In the genomic region with DNA sequence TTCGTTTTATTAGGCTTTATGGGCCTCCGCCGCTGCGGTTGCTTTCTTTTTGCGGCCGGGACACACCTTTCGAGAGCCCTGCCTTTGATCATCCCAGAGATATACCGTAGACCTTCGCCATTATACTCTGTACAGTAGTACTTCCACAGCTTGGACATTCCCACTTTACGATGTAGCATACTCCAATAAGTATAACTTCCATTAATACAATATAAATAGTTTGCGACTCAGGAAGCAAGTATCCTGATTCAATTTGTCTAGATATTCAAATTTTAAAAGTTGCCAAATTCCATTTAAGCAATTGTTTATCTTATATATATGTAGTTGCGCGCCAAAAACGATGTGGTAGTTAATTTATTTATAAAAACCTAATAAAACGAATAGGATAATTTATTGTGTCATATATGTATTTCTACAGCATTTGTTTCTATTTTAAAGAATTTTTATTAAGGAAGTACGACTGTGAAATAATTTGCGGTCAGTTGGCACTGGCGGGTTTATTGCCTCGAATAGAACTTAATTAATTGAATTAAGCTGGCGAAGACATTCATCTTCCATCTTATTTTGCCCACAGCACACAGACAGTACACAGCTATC, we compare ENCODE assay signal across 3 fruit fly cellular contexts.
TF ChIP-seq lines count a peak whose summit lies in the region.

No protein-coding gene starts in this region.

- no peak for TF ChIP-seq CTCF in whole organism, embryonic (GFP tag; optimal IDR thresholded peaks at IDR 0.05; lab: Kevin White, UChicago)

TF ChIP-seq in whole organism, embryonic, 481 proteins besides CTCF, POLR2A, EP300 and RAD21:
- TF ChIP-seq h (optimal IDR thresholded peaks at IDR 0.05; lab: Kevin White, UChicago) (no peak), H2.0 (GFP tag; IDR thresholded peaks at IDR 0.05; lab: Robert Waterston, UW) (0 out of 2 replicates have a peak, but pooled peaks have one; percentile 3), grau (tag; optimal IDR thresholded peaks at IDR 0.05; lab: Kevin White, UChicago) (peak; percentile 51)

TF ChIP-seq in whole organism, prepupa, 60 proteins besides CTCF, POLR2A, EP300 and RAD21:
- TF ChIP-seq CG7368 (GFP tag; optimal IDR thresholded peaks at IDR 0.05; lab: Kevin White, UChicago) (no peak), topi (GFP tag; optimal IDR thresholded peaks at IDR 0.05; lab: Kevin White, UChicago) (peak; percentile 9), OdsH (GFP tag; optimal IDR thresholded peaks at IDR 0.05; lab: Kevin White, UChicago) (no peak), CG11902 (GFP tag; optimal IDR thresholded peaks at IDR 0.05; lab: Kevin White, UChicago) (no peak), Sox14 (GFP tag; optimal IDR thresholded peaks at IDR 0.05; lab: Kevin White, UChicago) (no peak), eg (GFP tag; IDR thresholded peaks at IDR 0.05; lab: Robert Waterston, UW) (no peak), CG6854 (GFP tag; optimal IDR thresholded peaks at IDR 0.05; lab: Kevin White, UChicago) (no peak), fkh (GFP tag; optimal IDR thresholded peaks at IDR 0.05; lab: Kevin White, UChicago) (no peak), CG11294 (GFP tag; IDR thresholded peaks at IDR 0.05; lab: Robert Waterston, UW) (no peak), Eip75B (GFP tag; optimal IDR thresholded peaks at IDR 0.05; lab: Kevin White, UChicago) (no peak), Sox15 (GFP tag; optimal IDR thresholded peaks at IDR 0.05; lab: Kevin White, UChicago) (no peak), Met (GFP tag; optimal IDR thresholded peaks at IDR 0.05; lab: Kevin White, UChicago) (peak; percentile 6), CG34406 (GFP tag; optimal IDR thresholded peaks at IDR 0.05; lab: Kevin White, UChicago) (no peak), CG16779 (tag; optimal IDR thresholded peaks at IDR 0.05; lab: Kevin White, UChicago) (no peak), svp (GFP tag; lab: Kevin White, UChicago) (peak; percentile 58), lz (GFP tag; optimal IDR thresholded peaks at IDR 0.05; lab: Kevin White, UChicago) (no peak), Gug (GFP tag; IDR thresholded peaks at IDR 0.05; lab: Robert Waterston, UW) (no peak), Sox102F (GFP tag; optimal IDR thresholded peaks at IDR 0.05; lab: Kevin White, UChicago) (no peak), pdm3 (GFP tag; optimal IDR thresholded peaks at IDR 0.05; lab: Kevin White, UChicago) (peak; percentile 11), Eip78C (GFP tag; lab: Kevin White, UChicago) (peak; percentile 85), fd59A (GFP tag; optimal IDR thresholded peaks at IDR 0.05; lab: Kevin White, UChicago) (no peak), CG32006 (GFP tag; optimal IDR thresholded peaks at IDR 0.05; lab: Kevin White, UChicago) (no peak), CG31627 (GFP tag; optimal IDR thresholded peaks at IDR 0.05; lab: Kevin White, UChicago) (no peak), CG4318 (GFP tag; optimal IDR thresholded peaks at IDR 0.05; lab: Kevin White, UChicago) (no peak), salr (GFP tag; optimal IDR thresholded peaks at IDR 0.05; lab: Kevin White, UChicago) (no peak), CG8119 (GFP tag; IDR thresholded peaks at IDR 0.05; lab: Robert Waterston, UW) (no peak), CG10669 (GFP tag; optimal IDR thresholded peaks at IDR 0.05; lab: Kevin White, UChicago) (no peak), cyc (GFP tag; optimal IDR thresholded peaks at IDR 0.05; lab: Kevin White, UChicago) (no peak), CG6276 (GFP tag; optimal IDR thresholded peaks at IDR 0.05; lab: Kevin White, UChicago) (no peak), Ets21C (GFP tag; optimal IDR thresholded peaks at IDR 0.05; lab: Kevin White, UChicago) (no peak), CG11762 (GFP tag; optimal IDR thresholded peaks at IDR 0.05; lab: Kevin White, UChicago; ENCODE audit: insufficient read depth) (no peak), vri (GFP tag; optimal IDR thresholded peaks at IDR 0.05; lab: Kevin White, UChicago) (no peak), Eip93F (GFP tag; optimal IDR thresholded peaks at IDR 0.05; lab: Kevin White, UChicago) (no peak), CG8319 (GFP tag; optimal IDR thresholded peaks at IDR 0.05; lab: Kevin White, UChicago) (no peak), CG6163 (GFP tag; IDR thresholded peaks at IDR 0.05; lab: Robert Waterston, UW) (no peak), fd85E (GFP tag; optimal IDR thresholded peaks at IDR 0.05; lab: Kevin White, UChicago) (no peak), CG6792 (GFP tag; optimal IDR thresholded peaks at IDR 0.05; lab: Kevin White, UChicago) (no peak), esn (GFP tag; optimal IDR thresholded peaks at IDR 0.05; lab: Kevin White, UChicago) (no peak), CG1621 (tag; optimal IDR thresholded peaks at IDR 0.05; lab: Kevin White, UChicago) (no peak)

TF ChIP-seq in whole organism, pupa, 21 proteins besides CTCF, POLR2A, EP300 and RAD21:
- TF ChIP-seq CG15710 (tag; optimal IDR thresholded peaks at IDR 0.05; lab: Kevin White, UChicago) (peak; percentile 0), CG34367 (tag; optimal IDR thresholded peaks at IDR 0.05; lab: Kevin White, UChicago) (no peak), CG12605 (GFP tag; IDR thresholded peaks at IDR 0.05; lab: Robert Waterston, UW) (no peak), gl (tag; optimal IDR thresholded peaks at IDR 0.05; lab: Kevin White, UChicago) (no peak), CG8159 (tag; optimal IDR thresholded peaks at IDR 0.05; lab: Kevin White, UChicago) (peak; percentile 22), Pif1A (GFP tag; optimal IDR thresholded peaks at IDR 0.05; lab: Kevin White, UChicago) (no peak)
